Fruit fly (Drosophila melanogaster) whole organism, embryonic: ENCODE results near the gene Idi.

Experiments used
- Atf-2 ChIP-seq: fragments of 200-800 bp; sonication (Bioruptor generic); optimal IDR thresholded peaks from 2 replicates; lab custom pipeline; 2016; ENCODE audit warnings: missing biosample characterization, missing genetic modification characterization
- Atf3 ChIP-seq: fragments of 200-800 bp; sonication (Bioruptor generic); optimal IDR thresholded peaks from 3 replicates; lab custom pipeline; 2016; ENCODE audit warnings: missing biosample characterization, missing genetic modification characterization
- CG10267 ChIP-seq: fragments of 200-800 bp; sonication (Bioruptor generic); optimal IDR thresholded peaks from 2 replicates; lab custom pipeline; 2018; ENCODE audit warnings: missing biosample characterization, mild to moderate bottlenecking, missing genetic modification characterization, moderate library complexity
- CG10565 ChIP-seq: fragments of 200-800 bp; sonication (Bioruptor generic); optimal IDR thresholded peaks from 3 replicates; lab custom pipeline; 2016; ENCODE audit warnings: missing biosample characterization, mild to moderate bottlenecking, missing genetic modification characterization
- CG11085 ChIP-seq: fragments of 200-800 bp; sonication (Bioruptor generic); IDR thresholded peaks from 2 replicates; pipeline ENCODE4 v1.3.6; 2022; ENCODE audit warnings: missing biosample characterization, missing genetic modification characterization
- CG11560 ChIP-seq: fragments of 200-800 bp; sonication (Bioruptor generic); IDR thresholded peaks from 3 replicates; pipeline ENCODE4 v1.3.6; 2022; ENCODE audit warnings: missing biosample characterization, missing genetic modification characterization
- CG11695 ChIP-seq: fragments of 200-800 bp; sonication (Bioruptor generic); IDR thresholded peaks from 3 replicates; pipeline ENCODE4 v1.3.6; 2022; ENCODE audit warnings: missing biosample characterization, missing genetic modification characterization
- CG12299 ChIP-seq: fragments of 200-800 bp; sonication (Bioruptor generic); optimal IDR thresholded peaks from 2 replicates; lab custom pipeline; 2018; ENCODE audit warnings: missing biosample characterization, mild to moderate bottlenecking, missing genetic modification characterization
- CG1233 ChIP-seq: fragments of 200-800 bp; sonication (Bioruptor generic); optimal IDR thresholded peaks from 4 replicates; lab custom pipeline; 2018; ENCODE audit warnings: missing biosample characterization, mild to moderate bottlenecking, missing genetic modification characterization
- CG1529 ChIP-seq: fragments of 200-800 bp; sonication (Bioruptor generic); optimal IDR thresholded peaks from 3 replicates; lab custom pipeline; 2018; ENCODE audit warnings: missing biosample characterization, missing genetic modification characterization
- CG15514 ChIP-seq: fragments of 200-800 bp; sonication (Bioruptor generic); optimal IDR thresholded peaks from 3 replicates; lab custom pipeline; 2017; ENCODE audit warnings: missing biosample characterization, missing genetic modification characterization, mild to moderate bottlenecking, moderate library complexity, missing genetic modification reagents
- CG16779 ChIP-seq: fragments of 200-800 bp; sonication (Bioruptor generic); IDR thresholded peaks from 2 replicates; pipeline ENCODE4 v1.3.6; 2022; ENCODE audit warnings: missing biosample characterization, missing genetic modification characterization
- CG31224 ChIP-seq: fragments of 200-800 bp; sonication (Bioruptor generic); IDR thresholded peaks from 2 replicates; pipeline ENCODE4 v1.3.6; 2022; ENCODE audit warnings: missing biosample characterization, missing genetic modification characterization
- CG31388 ChIP-seq: fragments of 200-800 bp; sonication (Bioruptor generic); optimal IDR thresholded peaks from 2 replicates; lab custom pipeline; 2016; ENCODE audit warnings: missing biosample characterization, missing genetic modification characterization
- CG31441 ChIP-seq: fragments of 200-800 bp; sonication (Bioruptor generic); IDR thresholded peaks from 2 replicates; pipeline ENCODE4 v1.3.6; 2022; ENCODE audit warnings: missing biosample characterization, missing genetic modification characterization
- CG34376 ChIP-seq: fragments of 200-800 bp; sonication (Bioruptor generic); optimal IDR thresholded peaks from 2 replicates; lab custom pipeline; 2018; ENCODE audit warnings: missing biosample characterization, mild to moderate bottlenecking, missing genetic modification characterization
- CG42726 ChIP-seq: fragments of 200-800 bp; sonication (Bioruptor generic); IDR thresholded peaks from 2 replicates; pipeline ENCODE4 v1.3.6; 2022; ENCODE audit warnings: missing biosample characterization, missing genetic modification characterization; ENCODE audit not compliant: partially characterized antibody
- CG4360 ChIP-seq: fragments of 200-800 bp; sonication (Bioruptor generic); IDR thresholded peaks from 2 replicates; pipeline ENCODE4 v1.3.6; 2022; ENCODE audit warnings: missing biosample characterization, missing genetic modification characterization
- CG43689 ChIP-seq: fragments of 200-800 bp; sonication (Bioruptor generic); IDR thresholded peaks from 2 replicates; pipeline ENCODE4 v1.3.6; 2022; ENCODE audit warnings: missing biosample characterization, missing genetic modification characterization
- CG7556 ChIP-seq: fragments of 200-800 bp; sonication (Bioruptor generic); optimal IDR thresholded peaks from 2 replicates; lab custom pipeline; 2017; ENCODE audit warnings: missing biosample characterization, mild to moderate bottlenecking, missing genetic modification characterization
- CG7987 ChIP-seq: fragments of 200-800 bp; sonication (Bioruptor generic); optimal IDR thresholded peaks from 2 replicates; lab custom pipeline; 2018; ENCODE audit warnings: missing biosample characterization, mild to moderate bottlenecking, missing genetic modification characterization, moderate library complexity
- CG9215 ChIP-seq: fragments of 200-800 bp; sonication (Bioruptor generic); IDR thresholded peaks from 2 replicates; pipeline ENCODE4 v1.3.6; 2022; ENCODE audit warnings: missing biosample characterization, missing genetic modification characterization
- CG9817 ChIP-seq: fragments of 200-800 bp; sonication (Bioruptor generic); optimal IDR thresholded peaks from 2 replicates; lab custom pipeline; 2018; ENCODE audit warnings: missing biosample characterization, mild to moderate bottlenecking, missing genetic modification characterization, moderate library complexity
- Dek ChIP-seq: fragments of 200-800 bp; sonication (Bioruptor generic); optimal IDR thresholded peaks from 3 replicates; lab custom pipeline; 2019; ENCODE audit warnings: missing biosample characterization, mild to moderate bottlenecking, missing genetic modification characterization, moderate library complexity
- Drgx ChIP-seq: fragments of 200-800 bp; sonication (Bioruptor generic); IDR thresholded peaks from 2 replicates; pipeline ENCODE4 v1.3.6; 2022; ENCODE audit warnings: missing biosample characterization, missing genetic modification characterization
- E2f1 ChIP-seq: fragments of 200-800 bp; sonication (Bioruptor generic); IDR thresholded peaks from 2 replicates; pipeline ENCODE4 v1.3.6; 2022; ENCODE audit warnings: missing biosample characterization, missing genetic modification characterization
- HHEX ChIP-seq: fragments of 200-800 bp; sonication (Bioruptor generic); optimal IDR thresholded peaks from 3 replicates; lab custom pipeline; 2017; ENCODE audit warnings: missing biosample characterization, mild to moderate bottlenecking, missing genetic modification characterization, missing genetic modification reagents
- Hr3 ChIP-seq: fragments of 200-800 bp; sonication (Bioruptor generic); optimal IDR thresholded peaks from 3 replicates; lab custom pipeline; 2016; ENCODE audit warnings: missing biosample characterization, missing genetic modification characterization
- Kr ChIP-seq: fragments of 200-800 bp; sonication (Bioruptor generic); optimal IDR thresholded peaks from 2 replicates; lab custom pipeline; 2017; ENCODE audit warnings: missing biosample characterization, mild to moderate bottlenecking, missing genetic modification characterization
- Lim3 ChIP-seq: fragments of 200-800 bp; sonication (Bioruptor generic); IDR thresholded peaks from 2 replicates; pipeline ENCODE4 v1.3.6; 2022; ENCODE audit warnings: missing biosample characterization, missing genetic modification characterization
- Meics ChIP-seq: fragments of 200-800 bp; sonication (Bioruptor generic); optimal IDR thresholded peaks from 2 replicates; lab custom pipeline; 2017; ENCODE audit warnings: missing biosample characterization, mild to moderate bottlenecking, missing genetic modification characterization
- Opbp ChIP-seq: fragments of 200-800 bp; sonication (Bioruptor generic); IDR thresholded peaks from 3 replicates; pipeline ENCODE4 v1.3.6; 2022; ENCODE audit warnings: missing biosample characterization, missing genetic modification characterization; ENCODE audit not compliant: partially characterized antibody
- Ssrp ChIP-seq: fragments of 200-800 bp; sonication (Bioruptor generic); optimal IDR thresholded peaks from 2 replicates; lab custom pipeline; 2018; ENCODE audit warnings: missing biosample characterization, mild to moderate bottlenecking, missing genetic modification characterization, moderate library complexity
- Xrp1 ChIP-seq: fragments of 200-800 bp; sonication (Bioruptor generic); IDR thresholded peaks from 2 replicates; pipeline ENCODE4 v1.3.6; 2022; ENCODE audit warnings: missing biosample characterization, missing genetic modification characterization
- aop ChIP-seq: fragments of 200-800 bp; sonication (Bioruptor generic); IDR thresholded peaks from 2 replicates; pipeline ENCODE4 v1.3.6; 2022; ENCODE audit warnings: missing biosample characterization, missing genetic modification characterization
- ara ChIP-seq: fragments of 200-800 bp; sonication (Bioruptor generic); IDR thresholded peaks from 2 replicates; pipeline ENCODE4 v1.3.6; 2022; ENCODE audit warnings: missing biosample characterization, missing genetic modification characterization
- bab2 ChIP-seq: fragments of 200-800 bp; sonication (Bioruptor generic); optimal IDR thresholded peaks from 2 replicates; lab custom pipeline; 2016; ENCODE audit warnings: missing biosample characterization, missing genetic modification characterization
- bcd ChIP-seq: fragments of 200-800 bp; sonication (Bioruptor generic); optimal IDR thresholded peaks from 2 replicates; lab custom pipeline; 2017; ENCODE audit warnings: missing biosample characterization, mild to moderate bottlenecking, missing genetic modification characterization
- bsh ChIP-seq, 2 experiments: fragments of 200-800 bp; sonication (Bioruptor generic); optimal IDR thresholded peaks; 2 replicates each; lab custom pipeline; 2017 to 2018; ENCODE audit warnings: mild to moderate bottlenecking in 2 of 2, missing biosample characterization in 2 of 2, missing genetic modification characterization in 2 of 2, moderate library complexity in 1 of 2
- cg ChIP-seq: fragments of 200-800 bp; sonication (Bioruptor generic); optimal IDR thresholded peaks from 3 replicates; lab custom pipeline; 2019; ENCODE audit warnings: missing biosample characterization, mild to moderate bottlenecking, missing genetic modification characterization, moderate library complexity
- croc ChIP-seq: fragments of 200-800 bp; sonication (Bioruptor generic); conservative IDR thresholded peaks from 3 replicates; pipeline ENCODE4 v1.3.6; 2022; ENCODE audit warnings: missing biosample characterization, missing genetic modification characterization
- da ChIP-seq: fragments of 200-800 bp; sonication (Bioruptor generic); optimal IDR thresholded peaks from 2 replicates; lab custom pipeline; 2016; ENCODE audit warnings: missing biosample characterization, missing genetic modification characterization
- dmrt11E ChIP-seq: fragments of 200-800 bp; sonication (Bioruptor generic); optimal IDR thresholded peaks from 3 replicates; lab custom pipeline; 2018; ENCODE audit warnings: missing biosample characterization, mild to moderate bottlenecking, missing genetic modification characterization, moderate library complexity
- gce ChIP-seq: fragments of 200-800 bp; sonication (Bioruptor generic); IDR thresholded peaks from 3 replicates; pipeline ENCODE4 v1.3.6; 2022; ENCODE audit warnings: missing biosample characterization, missing genetic modification characterization
- gcm ChIP-seq: fragments of 200-800 bp; sonication (Bioruptor generic); optimal IDR thresholded peaks from 2 replicates; lab custom pipeline; 2019; ENCODE audit warnings: missing biosample characterization, mild to moderate bottlenecking, missing genetic modification characterization, moderate library complexity
- gcm2 ChIP-seq: fragments of 200-800 bp; sonication (Bioruptor generic); optimal IDR thresholded peaks from 2 replicates; lab custom pipeline; 2016; ENCODE audit warnings: missing biosample characterization, missing genetic modification characterization
- h ChIP-seq: fragments of >200 bp; optimal IDR thresholded peaks from 2 replicates; lab custom pipeline; 2017
- mirr ChIP-seq: fragments of 200-800 bp; sonication (Bioruptor generic); optimal IDR thresholded peaks from 3 replicates; lab custom pipeline; 2018; ENCODE audit warnings: missing biosample characterization, mild to moderate bottlenecking, missing genetic modification characterization
- slbo ChIP-seq: fragments of 200-800 bp; sonication (Bioruptor generic); IDR thresholded peaks from 2 replicates; pipeline ENCODE4 v1.3.6; 2022; ENCODE audit warnings: missing biosample characterization, missing genetic modification characterization
- slou ChIP-seq: fragments of 200-800 bp; sonication (Bioruptor generic); optimal IDR thresholded peaks from 3 replicates; lab custom pipeline; 2016; ENCODE audit warnings: missing biosample characterization, missing genetic modification characterization
- sug ChIP-seq: fragments of 200-800 bp; optimal IDR thresholded peaks from 2 replicates; lab custom pipeline; 2019; ENCODE audit warnings: missing biosample characterization, mild to moderate bottlenecking, missing genetic modification characterization, moderate library complexity

Idi gene

DNA sequence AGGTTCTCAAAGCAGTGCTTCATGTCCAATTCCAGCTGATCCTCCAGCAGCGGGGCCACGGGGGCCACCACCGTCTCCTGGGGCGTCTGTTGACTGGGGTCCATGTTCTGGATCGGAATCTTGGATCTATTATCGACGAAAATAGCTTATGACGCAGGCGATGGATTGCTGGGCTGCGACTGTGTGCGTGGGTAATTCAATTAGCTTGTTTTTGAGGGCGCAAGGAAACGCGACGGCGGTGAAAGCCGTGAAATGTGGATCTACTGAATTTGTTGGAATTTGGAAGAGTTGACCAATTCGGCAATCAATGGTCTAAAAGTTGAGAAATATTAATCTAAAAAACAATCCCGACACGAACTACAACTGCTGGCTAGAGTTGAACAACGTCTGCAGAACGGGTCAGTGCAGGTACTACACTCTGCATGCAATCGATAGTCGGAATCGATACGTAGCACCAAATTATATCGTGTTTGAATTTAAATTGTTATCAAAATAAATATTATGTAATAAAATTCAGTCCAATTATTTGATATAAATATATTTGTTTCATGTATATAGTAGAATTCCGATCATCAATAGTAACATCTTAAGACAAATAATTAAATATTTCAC lies 3.6 kb downstream of the Idi start, which contains the start of gene CG3308 (continued):
- TF ChIP-seq bcd (GFP tag; lab: Kevin White, UChicago), result peak; percentile 31
- no peak for TF ChIP-seq mirr
- peak; percentile 63 for TF ChIP-seq CG34376 (GFP tag; lab: Kevin White, UChicago)
- TF ChIP-seq CG42726 (GFP tag; lab: Robert Waterston, UW), result peak; percentile 79
- TF ChIP-seq CG16779 (GFP tag; lab: Robert Waterston, UW), result peak; percentile 54; the same call in 1 of the 2 replicates
- TF ChIP-seq bsh (GFP tag; optimal IDR thresholded peaks at IDR 0.05; lab: Kevin White, UChicago), result no peak
- no peak for TF ChIP-seq CG1529 (GFP tag; lab: Kevin White, UChicago)
- TF ChIP-seq Drgx, result no peak
- no peak for TF ChIP-seq CG12299
- TF ChIP-seq gcm, result peak; percentile 6
- no peak for TF ChIP-seq CG31224 (GFP tag; lab: Robert Waterston, UW)
- TF ChIP-seq CG7987, result peak; percentile 47
- no peak for TF ChIP-seq gce (GFP tag; lab: Robert Waterston, UW)
- 0 out of 2 replicates have a peak, but pooled peaks have one; percentile 20 for TF ChIP-seq CG11085 (GFP tag; lab: Robert Waterston, UW)
- TF ChIP-seq CG1233 (GFP tag; lab: Kevin White, UChicago), result no peak
- no peak for TF ChIP-seq CG31388
- peak; percentile 85 for TF ChIP-seq CG15514
- TF ChIP-seq ara (GFP tag; lab: Robert Waterston, UW), result no peak
- no peak for TF ChIP-seq gcm2 (GFP tag; lab: Kevin White, UChicago)
- TF ChIP-seq cg, result peak; percentile 57
- TF ChIP-seq Atf-2, result no peak
- TF ChIP-seq slou (GFP tag; lab: Kevin White, UChicago), result no peak
- TF ChIP-seq CG9817 (tag; lab: Kevin White, UChicago), result peak; percentile 26
- TF ChIP-seq Kr (GFP tag; lab: Kevin White, UChicago), result no peak
- TF ChIP-seq bab2 (GFP tag; lab: Kevin White, UChicago), result no peak
- TF ChIP-seq aop (GFP tag; lab: Robert Waterston, UW), result no peak
- no peak; the same call in 1 of the 2 replicates for TF ChIP-seq Xrp1 (GFP tag; lab: Robert Waterston, UW)
- no peak for TF ChIP-seq CG11560 (tag; lab: Robert Waterston, UW)
- TF ChIP-seq E2f1 (GFP tag; lab: Robert Waterston, UW), result no peak
- TF ChIP-seq Meics (GFP tag; lab: Kevin White, UChicago), result peak; percentile 33
- TF ChIP-seq CG10565 (GFP tag; lab: Kevin White, UChicago), result no peak
- TF ChIP-seq Lim3, result no peak
- TF ChIP-seq Opbp (GFP tag; lab: Robert Waterston, UW), result peak; percentile 89
- TF ChIP-seq CG43689 (GFP tag; lab: Robert Waterston, UW), result no peak
- no peak for TF ChIP-seq h (lab: Kevin White, UChicago)
- TF ChIP-seq HHEX (GFP tag; lab: Kevin White, UChicago), result no peak
- no peak for TF ChIP-seq CG31441
- TF ChIP-seq croc (GFP tag; lab: Robert Waterston, UW), result no peak
- no peak for TF ChIP-seq CG4360 (GFP tag; lab: Robert Waterston, UW)
- TF ChIP-seq CG7556 (GFP tag; lab: Kevin White, UChicago), result peak; percentile 31
- no peak for TF ChIP-seq da (GFP tag; lab: Kevin White, UChicago)
- TF ChIP-seq Atf3 (GFP tag; lab: Kevin White, UChicago), result peak; percentile 14
- peak; percentile 19 for TF ChIP-seq dmrt11E (tag; lab: Kevin White, UChicago)
- TF ChIP-seq slbo (GFP tag; lab: Robert Waterston, UW), result peak; percentile 70
- no peak for TF ChIP-seq Hr3 (GFP tag; lab: Kevin White, UChicago)
- peak; percentile 14 for TF ChIP-seq Dek (tag; lab: Kevin White, UChicago)
- TF ChIP-seq CG11695 (GFP tag; lab: Robert Waterston, UW), result no peak
- no peak for TF ChIP-seq CG9215
- peak; percentile 51 for TF ChIP-seq sug
- peak; percentile 97 for TF ChIP-seq CG10267 (tag; lab: Kevin White, UChicago)
- no peak for TF ChIP-seq Ssrp (tag; lab: Kevin White, UChicago)
